Worm (Caenorhabditis elegans) whole organism, late embryonic: ENCODE results near the gene sri-28.

Source experiments
- C08G9.2 ChIP-seq: sonication (generic microtip); optimal IDR thresholded peaks from 2 replicates; lab custom pipeline; 2016; ENCODE audit warnings: mild to moderate bottlenecking, missing genetic modification characterization, moderate library complexity, missing compliant biosample characterization
- C38D4.7 ChIP-seq: fragments of 200-800 bp; sonication (Bioruptor generic); optimal IDR thresholded peaks from 2 replicates; lab custom pipeline; 2018; ENCODE audit warnings: mild to moderate bottlenecking, missing genetic modification characterization, moderate library complexity, missing compliant biosample characterization
- K02D7.2 ChIP-seq: sonication (generic microtip); optimal IDR thresholded peaks from 2 replicates; lab custom pipeline; 2017; ENCODE audit warnings: mild to moderate bottlenecking, missing genetic modification characterization, missing compliant biosample characterization
- T23F11.4 ChIP-seq: fragments of 200-800 bp; sonication (Bioruptor generic); optimal IDR thresholded peaks from 2 replicates; lab custom pipeline; 2018; ENCODE audit warnings: mild to moderate bottlenecking, missing genetic modification characterization, missing compliant biosample characterization
- ahr-1 ChIP-seq: sonication (generic microtip); optimal IDR thresholded peaks from 2 replicates; lab custom pipeline; 2016; ENCODE audit warnings: missing genetic modification characterization, missing compliant biosample characterization
- ama-1 ChIP-seq: fragments of 150-350 bp; optimal IDR thresholded peaks from 2 replicates; lab custom pipeline; 2014
- ceh-14 ChIP-seq: sonication (generic microtip); optimal IDR thresholded peaks from 2 replicates; lab custom pipeline; 2016; ENCODE audit warnings: missing genotype, missing genetic modification characterization, missing compliant biosample characterization
- ceh-18 ChIP-seq: sonication (generic microtip); optimal IDR thresholded peaks from 2 replicates; lab custom pipeline; 2016; ENCODE audit warnings: missing genetic modification characterization, missing compliant biosample characterization
- ceh-19 ChIP-seq: fragments of 200-800 bp; sonication (Bioruptor generic); optimal IDR thresholded peaks from 2 replicates; lab custom pipeline; 2018; ENCODE audit warnings: mild to moderate bottlenecking, missing genetic modification characterization, missing compliant biosample characterization
- ceh-2 ChIP-seq: sonication (generic microtip); optimal IDR thresholded peaks from 2 replicates; lab custom pipeline; 2016; ENCODE audit warnings: missing genotype, missing genetic modification characterization, missing compliant biosample characterization
- ceh-22 ChIP-seq: sonication (generic microtip); optimal IDR thresholded peaks from 2 replicates; lab custom pipeline; 2017; ENCODE audit warnings: missing biosample characterization, missing genetic modification characterization
- ceh-34 ChIP-seq: sonication (generic microtip); optimal IDR thresholded peaks from 2 replicates; lab custom pipeline; 2016; ENCODE audit warnings: mild to moderate bottlenecking, missing genetic modification characterization, missing compliant biosample characterization
- ceh-48 ChIP-seq: sonication (generic microtip); optimal IDR thresholded peaks from 2 replicates; lab custom pipeline; 2016; ENCODE audit warnings: missing genetic modification characterization, inconsistent platforms, missing compliant biosample characterization
- ceh-6 ChIP-seq: fragments of 200-800 bp; sonication (Bioruptor generic); optimal IDR thresholded peaks from 2 replicates; lab custom pipeline; 2018; ENCODE audit warnings: mild to moderate bottlenecking, missing genetic modification characterization, missing compliant biosample characterization
- dve-1 ChIP-seq: sonication (generic microtip); optimal IDR thresholded peaks from 2 replicates; lab custom pipeline; 2017; ENCODE audit warnings: antibody characterized with exemption, mild to moderate bottlenecking, missing genetic modification characterization, missing compliant biosample characterization
- elt-2 ChIP-seq: sonication (generic microtip); optimal IDR thresholded peaks from 2 replicates; lab custom pipeline; 2016; ENCODE audit warnings: missing genetic modification reagents, missing genetic modification characterization, missing compliant biosample characterization
- elt-4 ChIP-seq: sonication (generic microtip); optimal IDR thresholded peaks from 2 replicates; lab custom pipeline; 2016; ENCODE audit warnings: missing genetic modification characterization, missing compliant biosample characterization
- fax-1 ChIP-seq: sonication (generic microtip); optimal IDR thresholded peaks from 2 replicates; lab custom pipeline; 2016; ENCODE audit warnings: missing genotype, missing genetic modification characterization, missing compliant biosample characterization
- fkh-10 ChIP-seq: fragments of 150-350 bp; optimal IDR thresholded peaks from 2 replicates; lab custom pipeline; 2014; ENCODE audit warnings: missing biosample characterization, missing genetic modification reagents, missing genetic modification characterization
- fkh-6 ChIP-seq: sonication (generic microtip); optimal IDR thresholded peaks from 2 replicates; lab custom pipeline; 2016; ENCODE audit warnings: missing genetic modification characterization, missing compliant biosample characterization
- hlh-30 ChIP-seq: sonication (generic microtip); optimal IDR thresholded peaks from 2 replicates; lab custom pipeline; 2017; ENCODE audit warnings: antibody characterized with exemption, missing genetic modification characterization, missing compliant biosample characterization; ENCODE audit not compliant: insufficient read depth
- lim-6 ChIP-seq: sonication (generic microtip); optimal IDR thresholded peaks from 2 replicates; lab custom pipeline; 2016; ENCODE audit warnings: missing genetic modification characterization, missing compliant biosample characterization
- nfya-1 ChIP-seq: sonication (generic microtip); optimal IDR thresholded peaks from 2 replicates; lab custom pipeline; 2017; ENCODE audit warnings: missing genetic modification characterization, mild to moderate bottlenecking, missing compliant biosample characterization, antibody characterized with exemption, moderate library complexity
- nhr-11 ChIP-seq: fragments of 150-350 bp; optimal IDR thresholded peaks from 2 replicates; lab custom pipeline; 2014; ENCODE audit warnings: missing biosample characterization, missing genetic modification characterization
- nhr-232 ChIP-seq: sonication (generic microtip); optimal IDR thresholded peaks from 2 replicates; lab custom pipeline; 2016; ENCODE audit warnings: missing genetic modification characterization, missing compliant biosample characterization
- npax-4 ChIP-seq: sonication (generic microtip); optimal IDR thresholded peaks from 2 replicates; lab custom pipeline; 2016; ENCODE audit warnings: missing genetic modification characterization, missing compliant biosample characterization
- pag-3 ChIP-seq: sonication (generic microtip); optimal IDR thresholded peaks from 2 replicates; lab custom pipeline; 2016; ENCODE audit warnings: missing compliant biosample characterization, missing genetic modification characterization, borderline replicate concordance
- pax-1 ChIP-seq: fragments of 150-350 bp; optimal IDR thresholded peaks from 2 replicates; lab custom pipeline; 2014; ENCODE audit warnings: missing biosample characterization, missing genetic modification characterization
- pqm-1 ChIP-seq: sonication (generic microtip); optimal IDR thresholded peaks from 2 replicates; lab custom pipeline; 2016; ENCODE audit warnings: missing genetic modification characterization, missing compliant biosample characterization
- sox-2 ChIP-seq: fragments of 200-800 bp; sonication (Bioruptor generic); IDR thresholded peaks from 2 replicates; pipeline ENCODE4 v1.3.6; 2022; ENCODE audit warnings: missing genetic modification reagents, missing genetic modification characterization, missing compliant biosample characterization
- tbx-7 ChIP-seq: sonication (generic microtip); optimal IDR thresholded peaks from 2 replicates; lab custom pipeline; 2016; ENCODE audit warnings: missing genotype, missing genetic modification characterization, missing compliant biosample characterization
- zip-5 ChIP-seq: sonication (generic microtip); optimal IDR thresholded peaks from 2 replicates; lab custom pipeline; 2016; ENCODE audit warnings: missing genetic modification characterization, missing compliant biosample characterization

The sri-28 gene

DNA sequence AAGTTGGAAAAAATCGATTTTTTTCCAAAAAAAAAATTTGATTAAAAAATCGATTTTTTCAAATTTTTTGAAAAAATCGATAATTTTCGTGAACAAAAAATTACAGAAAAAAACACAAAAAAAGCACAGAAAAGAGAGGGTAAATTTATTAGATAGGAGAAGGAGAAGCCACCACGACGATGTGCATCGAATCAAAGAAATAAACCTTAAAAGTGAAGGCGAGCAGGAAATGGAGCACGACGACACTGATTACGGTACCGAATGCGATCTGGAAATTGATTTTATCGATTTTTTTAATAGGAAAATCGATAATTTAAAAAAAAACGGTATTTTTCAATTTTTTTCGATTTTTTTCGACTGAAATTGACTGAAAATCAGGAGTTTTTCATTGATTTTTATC, 16.6 kb downstream of the sri-28 start:
- no peak for TF ChIP-seq ceh-14
- TF ChIP-seq nhr-11 (tag; lab: Kevin White, UChicago), result no peak
- TF ChIP-seq pqm-1 (tag; lab: Kevin White, UChicago), result no peak
- no peak for TF ChIP-seq ceh-6
- no peak for TF ChIP-seq ceh-48 (tag; lab: Kevin White, UChicago)
- no peak for TF ChIP-seq nfya-1 (tag; lab: Kevin White, UChicago)
- TF ChIP-seq ama-1 (lab: Kevin White, UChicago), result no peak
- no peak for TF ChIP-seq K02D7.2 (tag; lab: Kevin White, UChicago)
- TF ChIP-seq C38D4.7, result no peak

DNA sequence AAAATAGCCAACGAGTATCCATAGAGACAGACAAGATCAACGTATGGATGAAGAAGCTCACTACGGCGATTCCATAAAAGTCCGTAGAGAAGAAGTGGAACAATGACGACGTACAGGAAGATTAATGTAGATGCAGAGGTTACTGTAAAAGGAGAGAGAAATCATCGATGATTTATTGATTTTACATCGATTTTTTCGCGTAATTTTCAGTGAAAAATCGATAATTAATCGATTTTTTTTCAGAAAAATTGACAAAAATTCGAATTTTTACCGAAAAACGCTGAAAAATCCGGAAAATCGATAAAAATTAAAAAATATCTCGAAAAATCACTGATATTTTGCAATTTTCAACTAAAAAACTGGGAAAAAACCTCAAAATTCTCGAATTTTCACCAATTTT, 17.9 kb downstream of the sri-28 start:
- TF ChIP-seq ceh-48 (tag; lab: Kevin White, UChicago) (peak; percentile 15), fkh-6 (no peak)

DNA sequence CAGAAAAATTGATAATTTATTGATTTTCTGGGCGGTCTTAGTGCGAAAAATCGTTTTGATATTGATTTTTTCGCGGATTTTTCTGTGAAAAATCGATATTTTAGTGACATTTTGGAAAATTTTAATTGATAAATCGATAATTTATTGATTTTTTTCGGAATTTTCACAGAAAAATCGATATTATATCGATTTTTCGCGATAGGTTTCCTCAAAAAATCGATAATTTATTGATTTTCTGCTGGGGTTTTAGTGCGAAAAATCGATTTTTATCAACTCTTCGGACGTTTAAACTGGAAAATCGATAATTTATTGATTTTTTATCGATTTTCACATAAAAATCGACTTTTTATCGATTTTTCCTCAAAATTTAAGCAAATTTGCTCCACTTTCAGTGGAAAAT, 19.0 kb downstream of the sri-28 start:
- TF ChIP-seq ceh-48 (tag; lab: Kevin White, UChicago) (peak; percentile 33), zip-5 (tag; lab: Kevin White, UChicago) (no peak)

DNA sequence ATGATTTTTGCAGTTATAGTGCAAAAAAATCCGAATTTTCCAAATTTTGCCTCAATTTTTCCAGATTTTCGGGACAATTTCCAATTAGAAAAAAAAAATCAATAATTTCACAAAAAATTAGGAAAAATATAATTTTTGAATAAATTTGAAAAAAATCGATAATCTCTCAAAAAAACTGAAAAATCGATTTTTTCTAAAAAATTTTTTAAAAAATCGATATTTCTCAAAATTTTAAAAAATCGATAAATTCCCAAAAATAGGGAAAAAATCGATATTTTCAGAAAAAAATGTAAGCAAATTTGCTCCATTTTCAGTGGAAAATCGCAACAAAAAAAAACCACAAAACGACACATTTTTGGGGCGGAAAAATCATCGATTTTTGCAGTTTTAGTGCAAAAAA, 19.4 kb downstream of the sri-28 start:
- TF ChIP-seq ceh-2 (tag; lab: Kevin White, UChicago) (no peak), ceh-22 (tag; lab: Kevin White, UChicago) (no peak), pax-1 (tag; lab: Kevin White, UChicago) (no peak), dve-1 (tag; lab: Kevin White, UChicago) (no peak), ceh-48 (tag; lab: Kevin White, UChicago) (no peak), ahr-1 (tag; lab: Kevin White, UChicago) (no peak), ceh-6 (no peak), ceh-34 (tag; lab: Kevin White, UChicago) (no peak), elt-2 (tag; lab: Kevin White, UChicago) (no peak), npax-4 (no peak)

DNA sequence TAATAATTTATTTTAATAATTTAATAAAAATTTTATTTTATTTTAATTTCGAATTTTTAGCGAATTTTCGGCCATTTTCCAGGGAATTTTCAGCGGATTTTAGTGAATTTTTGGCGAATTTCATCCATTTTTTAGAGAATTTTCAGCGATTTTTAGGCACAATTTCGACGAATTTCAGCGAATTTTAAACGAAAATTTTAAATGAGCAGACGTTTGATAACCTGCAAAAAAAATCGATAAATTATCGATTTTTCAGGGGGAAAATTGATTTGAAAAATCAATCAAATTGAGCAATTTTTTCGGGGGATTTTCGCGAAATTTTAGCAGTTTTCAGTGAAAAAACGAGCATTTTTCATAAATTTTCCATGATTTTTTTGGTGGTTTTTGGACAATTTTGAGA, 20.2 kb downstream of the sri-28 start:
- TF ChIP-seq ceh-19 (GFP tag; lab: Kevin White, UChicago) (no peak), ceh-48 (tag; lab: Kevin White, UChicago) (peak; percentile 16), ceh-22 (tag; lab: Kevin White, UChicago) (no peak), elt-4 (tag; lab: Kevin White, UChicago) (no peak), T23F11.4 (GFP tag; lab: Kevin White, UChicago) (no peak), pag-3 (tag; lab: Kevin White, UChicago) (no peak), hlh-30 (tag; lab: Kevin White, UChicago) (no peak), sox-2 (GFP tag; lab: Robert Waterston, UW) (no peak)

DNA sequence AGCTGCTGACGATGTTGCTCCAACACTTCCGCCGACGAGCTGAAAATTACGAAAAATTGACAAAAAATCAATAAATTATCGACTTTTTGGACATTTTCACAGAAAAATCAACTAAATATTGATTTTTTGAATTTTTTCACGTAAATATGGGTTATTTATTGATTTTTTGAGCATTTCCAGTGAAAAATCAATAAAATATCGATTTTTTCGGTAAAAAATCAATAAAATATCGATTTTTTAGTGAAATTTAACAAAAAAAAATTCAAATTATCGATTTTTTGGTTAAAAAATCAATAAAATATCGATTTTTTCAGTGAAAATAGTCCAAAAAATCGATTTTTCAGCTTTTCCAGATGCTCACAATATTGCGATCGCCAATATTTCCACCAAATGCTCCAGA, 21.7 kb downstream of the sri-28 start:
- peak; percentile 39 for TF ChIP-seq ceh-48 (tag; lab: Kevin White, UChicago)
- TF ChIP-seq tbx-7 (tag; lab: Kevin White, UChicago), result no peak

DNA sequence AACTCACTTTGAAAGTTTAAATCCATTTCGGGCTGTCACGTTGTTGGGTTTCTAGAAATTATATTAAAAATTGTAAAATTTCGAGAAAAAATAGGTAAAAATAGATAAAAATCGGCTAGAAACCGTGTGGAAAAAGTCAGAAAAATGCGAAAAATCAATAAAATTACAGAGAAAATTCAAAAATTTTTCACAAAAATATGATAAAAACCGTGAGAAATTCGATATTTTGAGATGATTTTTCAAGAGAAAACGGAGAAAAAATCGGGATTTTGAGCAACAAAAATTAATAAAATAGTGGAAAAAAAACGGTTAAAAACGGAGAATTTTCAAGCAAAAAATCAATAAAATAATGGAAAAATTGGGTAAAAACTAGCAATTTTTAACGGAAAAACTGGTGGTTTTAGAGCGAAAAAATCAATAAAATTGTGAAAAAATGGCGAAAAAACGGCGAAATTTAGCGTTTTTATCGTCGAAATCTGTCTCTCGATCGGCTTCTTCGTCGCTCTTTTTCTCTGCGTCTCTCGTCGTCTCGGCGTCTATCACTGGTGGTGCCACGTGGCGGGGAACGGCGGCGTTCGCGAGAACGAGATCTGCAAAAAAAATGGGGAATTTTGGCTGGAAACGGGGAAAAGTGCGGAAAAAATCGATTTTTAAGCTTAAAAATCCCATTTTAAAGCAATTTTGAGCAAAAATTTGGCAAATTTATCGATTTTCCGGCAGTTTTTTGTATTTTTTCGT, 22.7 kb downstream of the sri-28 start, which contains the start of gene Y25C1A.7:
Gene Y25C1A.7, minus strand, starts transcription at position 51 of the 738 bp plus-strand sequence.
- TF ChIP-seq dve-1 (tag; lab: Kevin White, UChicago), result no peak
- no peak for TF ChIP-seq ceh-48 (tag; lab: Kevin White, UChicago)
- TF ChIP-seq C08G9.2, result no peak
- no peak for TF ChIP-seq nhr-232 (tag; lab: Kevin White, UChicago)
- no peak for TF ChIP-seq fax-1 (tag; lab: Kevin White, UChicago)
- no peak for TF ChIP-seq hlh-30 (tag; lab: Kevin White, UChicago)
- TF ChIP-seq elt-2 (tag; lab: Kevin White, UChicago), result no peak
- no peak for TF ChIP-seq ceh-18 (tag; lab: Kevin White, UChicago)
- no peak for TF ChIP-seq ceh-22 (tag; lab: Kevin White, UChicago)
- no peak for TF ChIP-seq fkh-10 (GFP tag; lab: Kevin White, UChicago)
- TF ChIP-seq fkh-6, result no peak
- TF ChIP-seq lim-6, result no peak
- TF ChIP-seq, all 69 proteins: peak for 0
